Fruit fly (Drosophila melanogaster): ENCODE data around the gene Myo61F.

dm6 chr3L:1346956-1347587, 28.8 kb downstream of the Myo61F start:
- no peak for TF ChIP-seq pan (optimal IDR thresholded peaks at IDR 0.05)
- TF ChIP-seq CG8478 (optimal IDR thresholded peaks at IDR 0.05) = no peak
- no peak for TF ChIP-seq usp (GFP tag; optimal IDR thresholded peaks at IDR 0.05)
- TF ChIP-seq Dll (optimal IDR thresholded peaks at IDR 0.05) = no peak
- TF ChIP-seq psq (optimal IDR thresholded peaks at IDR 0.05) = no peak
